Worm (Caenorhabditis elegans) whole organism, early embryonic: ENCODE measurements around the gene nhr-171.

Source experiments
- B0310.2 ChIP-seq: sonication (generic microtip); optimal IDR thresholded peaks from 2 replicates; lab custom pipeline; 2016; ENCODE audit warnings: mild to moderate bottlenecking, missing genetic modification characterization, missing compliant biosample characterization
- ama-1 ChIP-seq: fragments of 150-350 bp; optimal IDR thresholded peaks from 2 replicates; lab custom pipeline; 2014
- ceh-13 ChIP-seq: fragments of 200-800 bp; sonication (Bioruptor generic); optimal IDR thresholded peaks from 2 replicates; lab custom pipeline; 2018; ENCODE audit warnings: mild to moderate bottlenecking, missing genetic modification characterization, missing compliant biosample characterization
- ets-7 ChIP-seq: sonication (generic microtip); optimal IDR thresholded peaks from 2 replicates; lab custom pipeline; 2016; ENCODE audit warnings: missing genotype, missing genetic modification characterization, missing compliant biosample characterization
- flt-1 ChIP-seq: fragments of 200-800 bp; sonication (Bioruptor generic); IDR thresholded peaks from 2 replicates; pipeline ENCODE4 v1.3.6; 2022; ENCODE audit warnings: missing genetic modification characterization, missing compliant biosample characterization
- hmbx-1 ChIP-seq: sonication (generic microtip); optimal IDR thresholded peaks from 2 replicates; lab custom pipeline; 2016; ENCODE audit warnings: mild to moderate bottlenecking, missing genetic modification characterization, missing compliant biosample characterization
- hnd-1 ChIP-seq: sonication (generic microtip); optimal IDR thresholded peaks from 2 replicates; lab custom pipeline; 2016; ENCODE audit warnings: missing genetic modification characterization, missing compliant biosample characterization
- pes-1 ChIP-seq: fragments of 200-800 bp; sonication (Bioruptor generic); IDR thresholded peaks from 2 replicates; pipeline ENCODE4 v1.3.6; 2022; ENCODE audit warnings: missing genetic modification reagents, missing genetic modification characterization, missing compliant biosample characterization
- scrt-1 ChIP-seq: fragments of 200-800 bp; sonication (Bioruptor generic); IDR thresholded peaks from 2 replicates; pipeline ENCODE4 v1.3.6; 2022; ENCODE audit warnings: missing genetic modification characterization, missing compliant biosample characterization
- tbx-11 ChIP-seq: fragments of 200-800 bp; sonication (Bioruptor generic); IDR thresholded peaks from 2 replicates; pipeline ENCODE4 v1.3.6; 2022; ENCODE audit warnings: missing genetic modification characterization, missing compliant biosample characterization

DNA sequence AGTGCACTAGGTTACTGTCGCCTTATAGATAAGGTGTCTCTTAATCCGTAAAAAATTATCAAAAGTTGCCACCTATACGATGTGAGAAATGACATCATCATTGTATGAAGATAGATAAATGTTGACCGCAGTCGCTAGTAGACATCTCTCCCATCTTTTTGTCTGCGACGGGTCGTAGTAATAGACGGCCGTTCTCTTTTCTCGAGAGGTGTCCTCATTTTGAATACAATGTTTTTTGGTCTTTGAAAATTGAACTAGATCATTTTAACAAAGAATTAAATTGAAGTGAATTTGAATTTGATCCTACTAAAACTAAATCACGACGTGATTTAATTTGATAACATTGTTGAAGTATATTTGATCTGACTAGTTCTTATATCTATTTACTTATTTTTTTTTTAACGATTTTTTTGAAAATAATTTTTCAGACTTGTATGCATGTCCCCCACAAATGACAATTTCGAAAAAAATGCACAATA lies 3.0 kb upstream of the nhr-171 start, which contains the start of the genes str-31 and nhr-172:
- no peak for TF ChIP-seq flt-1
- TF ChIP-seq ceh-13 (GFP tag; lab: Kevin White, UChicago): no peak
- TF ChIP-seq ama-1: no peak
- no peak for TF ChIP-seq pes-1 (GFP tag; lab: Robert Waterston, UW)
- no peak for TF ChIP-seq ets-7 (tag; lab: Kevin White, UChicago)
- TF ChIP-seq B0310.2 (tag; lab: Kevin White, UChicago): no peak
- TF ChIP-seq scrt-1 (GFP tag; lab: Robert Waterston, UW): no peak
- TF ChIP-seq hmbx-1: no peak
- no peak for TF ChIP-seq tbx-11 (GFP tag; lab: Robert Waterston, UW)
- TF ChIP-seq hnd-1 (tag; lab: Kevin White, UChicago): no peak
